Fruit fly (Drosophila melanogaster) whole organism, wandering third instar larva: ENCODE data around the gene kek5.

ENCODE experiments used
- Abd-B ChIP-seq: fragments of >200 bp; optimal IDR thresholded peaks from 2 replicates; lab custom pipeline; 2017; ENCODE audit warnings: missing biosample characterization, missing genetic modification characterization
- CG32264 ChIP-seq: fragments of 200-800 bp; sonication (Bioruptor generic); optimal IDR thresholded peaks from 2 replicates; lab custom pipeline; 2016; ENCODE audit warnings: missing biosample characterization, missing genetic modification characterization
- CG9705 ChIP-seq: fragments of 200-800 bp; sonication (Bioruptor generic); optimal IDR thresholded peaks from 2 replicates; lab custom pipeline; 2018; ENCODE audit warnings: missing biosample characterization, mild to moderate bottlenecking, missing genetic modification characterization
- CrebA ChIP-seq: fragments of 200-800 bp; sonication (Bioruptor generic); optimal IDR thresholded peaks from 2 replicates; lab custom pipeline; 2016; ENCODE audit warnings: missing biosample characterization, mild to moderate bottlenecking, missing genetic modification characterization, borderline replicate concordance
- Dfd ChIP-seq: fragments of >200 bp; optimal IDR thresholded peaks from 2 replicates; lab custom pipeline; 2017; ENCODE audit warnings: missing biosample characterization, missing genetic modification characterization
- Dif ChIP-seq: fragments of 200-275, 200-300 bp; sonication (Bioruptor generic); optimal IDR thresholded peaks from 2 replicates; lab custom pipeline; 2018; ENCODE audit warnings: missing biosample characterization, missing genetic modification characterization; ENCODE audit not compliant: partially characterized antibody
- GATAd ChIP-seq: sonication (Bioruptor generic); optimal IDR thresholded peaks from 2 replicates; lab custom pipeline; 2016; ENCODE audit warnings: missing biosample characterization, missing genetic modification characterization
- HLH106 ChIP-seq: fragments of 200-800 bp; optimal IDR thresholded peaks from 3 replicates; lab custom pipeline; 2019; ENCODE audit warnings: missing biosample characterization, mild to moderate bottlenecking, missing genetic modification characterization, moderate library complexity
- Hnf4 ChIP-seq: fragments of 200-800 bp; sonication (Bioruptor generic); optimal IDR thresholded peaks from 2 replicates; lab custom pipeline; 2016; ENCODE audit warnings: missing biosample characterization, mild to moderate bottlenecking, missing genetic modification characterization
- Hr78 ChIP-seq: fragments of >200 bp; optimal IDR thresholded peaks from 2 replicates; lab custom pipeline; 2017; ENCODE audit warnings: missing biosample characterization, missing genetic modification characterization
- Hr83 ChIP-seq: fragments of 200-300 bp; sonication (Bioruptor generic); optimal IDR thresholded peaks from 2 replicates; lab custom pipeline; 2016; ENCODE audit warnings: missing biosample characterization, mild to moderate bottlenecking, missing genetic modification characterization, moderate library complexity; ENCODE audit not compliant: poor library complexity, severe bottlenecking
- Jra ChIP-seq: sonication (Bioruptor generic); optimal IDR thresholded peaks from 2 replicates; lab custom pipeline; 2016; ENCODE audit warnings: missing biosample characterization, missing genetic modification characterization
- Mio ChIP-seq: sonication (Bioruptor generic); optimal IDR thresholded peaks from 2 replicates; lab custom pipeline; 2016; ENCODE audit warnings: missing biosample characterization, missing genetic modification characterization
- Myc ChIP-seq: fragments of >200 bp; optimal IDR thresholded peaks from 2 replicates; lab custom pipeline; 2017
- N ChIP-seq: fragments of >200 bp; optimal IDR thresholded peaks from 2 replicates; lab custom pipeline; 2018; ENCODE audit warnings: missing biosample characterization, missing external identifiers, missing genetic modification characterization
- OdsH ChIP-seq: fragments of 200-800 bp; sonication (Bioruptor generic); optimal IDR thresholded peaks from 2 replicates; lab custom pipeline; 2016; ENCODE audit warnings: missing biosample characterization, mild to moderate bottlenecking, missing genetic modification characterization
- Rel ChIP-seq, 2 experiments: fragments of 200-800 bp; sonication (Bioruptor generic) in 1 of 2; optimal IDR thresholded peaks; 2 replicates in 1 of 2; 3 replicates in 1 of 2; lab custom pipeline; 2016 to 2019; ENCODE audit warnings: mild to moderate bottlenecking in 2 of 2, missing biosample characterization in 2 of 2, missing genetic modification characterization in 2 of 2, moderate library complexity in 1 of 2
- Sp1 ChIP-seq: fragments of 200-800 bp; sonication (Bioruptor generic); optimal IDR thresholded peaks from 3 replicates; lab custom pipeline; 2019; ENCODE audit warnings: missing biosample characterization, mild to moderate bottlenecking, missing genetic modification characterization, moderate library complexity
- Vsx2 ChIP-seq: fragments of 200-300, 225-300 bp; sonication (Bioruptor generic); optimal IDR thresholded peaks from 2 replicates; lab custom pipeline; 2018; ENCODE audit warnings: missing biosample characterization, missing genetic modification characterization; ENCODE audit not compliant: partially characterized antibody
- br ChIP-seq: fragments of 200-800 bp; sonication (Bioruptor generic); optimal IDR thresholded peaks from 2 replicates; lab custom pipeline; 2016; ENCODE audit warnings: missing biosample characterization, missing genetic modification characterization
- brk ChIP-seq: fragments of 200-800 bp; sonication (Bioruptor generic); optimal IDR thresholded peaks from 2 replicates; lab custom pipeline; 2016; ENCODE audit warnings: missing biosample characterization, mild to moderate bottlenecking, missing genetic modification characterization
- dl ChIP-seq, 2 experiments: fragments of 175-275, 200-275 bp in 1 of 2; fragments of 200-275 bp in 1 of 2; sonication (Bioruptor generic); optimal IDR thresholded peaks; lab custom pipeline; 2018; ENCODE audit warnings: mild to moderate bottlenecking in 2 of 2, missing biosample characterization in 2 of 2, missing genetic modification characterization in 2 of 2, moderate library complexity in 2 of 2; ENCODE audit not compliant: partially characterized antibody in 2 of 2, insufficient read depth in 1 of 2
- dmrt93B ChIP-seq: fragments of 200-800 bp; sonication (Bioruptor generic); optimal IDR thresholded peaks from 2 replicates; lab custom pipeline; 2018; ENCODE audit warnings: missing biosample characterization, mild to moderate bottlenecking, missing genetic modification characterization
- dsf ChIP-seq: sonication (Bioruptor generic); optimal IDR thresholded peaks from 2 replicates; lab custom pipeline; 2016; ENCODE audit warnings: missing biosample characterization, missing genetic modification characterization, borderline replicate concordance
- ey ChIP-seq: fragments of 200-800 bp; sonication (Bioruptor generic); optimal IDR thresholded peaks from 2 replicates; lab custom pipeline; 2016; ENCODE audit warnings: missing biosample characterization, missing genetic modification characterization
- foxo ChIP-seq, 2 experiments: fragments of 200-800 bp; sonication (Bioruptor generic); optimal IDR thresholded peaks; 2 replicates in 1 of 2; 3 replicates in 1 of 2; lab custom pipeline; 2016 to 2017; ENCODE audit warnings: missing biosample characterization in 2 of 2, missing genetic modification characterization in 2 of 2
- fru ChIP-seq: fragments of 200-800 bp; sonication (Bioruptor generic); optimal IDR thresholded peaks from 3 replicates; lab custom pipeline; 2016; ENCODE audit warnings: missing biosample characterization, mild to moderate bottlenecking, missing genetic modification characterization
- h ChIP-seq: fragments of 200-800 bp; sonication (Bioruptor generic); optimal IDR thresholded peaks from 3 replicates; lab custom pipeline; 2016; ENCODE audit warnings: missing biosample characterization, mild to moderate bottlenecking, missing genetic modification characterization
- jim ChIP-seq: fragments of 175-275, 200-325 bp; sonication (Bioruptor generic); optimal IDR thresholded peaks from 2 replicates; lab custom pipeline; 2016; ENCODE audit warnings: missing biosample characterization, mild to moderate bottlenecking, missing genetic modification characterization
- lola ChIP-seq: fragments of >200 bp; optimal IDR thresholded peaks from 2 replicates; lab custom pipeline; 2017; ENCODE audit warnings: missing biosample characterization, missing genetic modification characterization
- pan ChIP-seq: fragments of >200 bp; optimal IDR thresholded peaks from 2 replicates; lab custom pipeline; 2017
- psq ChIP-seq: fragments of 200-800 bp; sonication (Bioruptor generic); optimal IDR thresholded peaks from 3 replicates; lab custom pipeline; 2017; ENCODE audit warnings: missing biosample characterization, mild to moderate bottlenecking, missing genetic modification characterization, moderate library complexity
- rgr ChIP-seq: fragments of 200-800 bp; sonication (Bioruptor generic); optimal IDR thresholded peaks from 3 replicates; lab custom pipeline; 2016; ENCODE audit warnings: missing biosample characterization, mild to moderate bottlenecking, missing genetic modification characterization
- sage ChIP-seq: fragments of 200-800 bp; sonication (Bioruptor generic); optimal IDR thresholded peaks from 2 replicates; lab custom pipeline; 2016; ENCODE audit warnings: missing biosample characterization, mild to moderate bottlenecking, missing genetic modification characterization
- sv ChIP-seq: fragments of 200-800 bp; sonication (Bioruptor generic); optimal IDR thresholded peaks from 3 replicates; lab custom pipeline; 2016; ENCODE audit warnings: missing biosample characterization, missing genetic modification characterization
- tai ChIP-seq: sonication (Bioruptor generic); optimal IDR thresholded peaks from 2 replicates; lab custom pipeline; 2016; ENCODE audit warnings: missing biosample characterization, missing genetic modification characterization
- usp ChIP-seq: fragments of >200 bp; optimal IDR thresholded peaks from 2 replicates; lab custom pipeline; 2017; ENCODE audit warnings: missing biosample characterization, missing genetic modification characterization
- woc ChIP-seq: sonication (Bioruptor generic); optimal IDR thresholded peaks from 2 replicates; lab custom pipeline; 2016; ENCODE audit warnings: missing biosample characterization, mild to moderate bottlenecking, missing genetic modification characterization

kek5 gene

dm6 chrX:19504170-19504765, 151.3 kb downstream of the kek5 start:
- TF ChIP-seq Mio (no peak), usp (GFP tag; lab: Kevin White, UChicago) (no peak), N (no peak), Myc (lab: Kevin White, UChicago) (no peak), HLH106 (no peak), foxo (GFP tag; optimal IDR thresholded peaks at IDR 0.05; lab: Kevin White, UChicago) (no peak), sv (GFP tag; lab: Kevin White, UChicago) (no peak)

dm6 chrX:19505334-19506185, 152.6 kb downstream of the kek5 start:
- no peak for TF ChIP-seq CG32264 (GFP tag; lab: Kevin White, UChicago)
- TF ChIP-seq sage (GFP tag; lab: Kevin White, UChicago), result no peak
- TF ChIP-seq CrebA (GFP tag; lab: Kevin White, UChicago), result no peak
- TF ChIP-seq pan (lab: Kevin White, UChicago), result no peak
- TF ChIP-seq Abd-B (GFP tag; lab: Kevin White, UChicago), result no peak
- no peak for TF ChIP-seq dl (GFP tag; optimal IDR thresholded peaks at IDR 0.05; lab: Kevin White, UChicago; ENCODE audit: insufficient read depth in 1 of 2, partially characterized antibody in 2 of 2)
- no peak for TF ChIP-seq dmrt93B (GFP tag; lab: Kevin White, UChicago)
- peak; percentile 22 for TF ChIP-seq sv (GFP tag; lab: Kevin White, UChicago)
- TF ChIP-seq h (GFP tag; lab: Kevin White, UChicago), result peak; percentile 39
- TF ChIP-seq jim (GFP tag; lab: Kevin White, UChicago), result no peak
- no peak for TF ChIP-seq Hr83 (GFP tag; lab: Kevin White, UChicago)
- TF ChIP-seq Dfd, result no peak
- no peak for TF ChIP-seq Dif (GFP tag; lab: Kevin White, UChicago)
- peak; percentile 29 for TF ChIP-seq ey
- no peak for TF ChIP-seq usp (GFP tag; lab: Kevin White, UChicago)
- TF ChIP-seq Vsx2, result no peak
- TF ChIP-seq dsf (GFP tag; lab: Kevin White, UChicago), result no peak
- TF ChIP-seq Mio, result no peak
- no peak for TF ChIP-seq Myc (lab: Kevin White, UChicago)
- TF ChIP-seq Jra (GFP tag; lab: Kevin White, UChicago), result no peak
- TF ChIP-seq woc (GFP tag; lab: Kevin White, UChicago), result no peak
- no peak for TF ChIP-seq Hnf4 (GFP tag; lab: Kevin White, UChicago)
- TF ChIP-seq Hr78, result no peak
- TF ChIP-seq rgr, result peak; percentile 37
- no peak for TF ChIP-seq N
- TF ChIP-seq CG9705 (GFP tag; lab: Kevin White, UChicago), result no peak
- no peak for TF ChIP-seq GATAd
- TF ChIP-seq HLH106, result no peak
- TF ChIP-seq tai, result no peak
- no peak for TF ChIP-seq Rel (GFP tag; optimal IDR thresholded peaks at IDR 0.05; lab: Kevin White, UChicago)
- TF ChIP-seq Rel (tag; optimal IDR thresholded peaks at IDR 0.05; lab: Kevin White, UChicago), result peak; percentile 77
- peak; percentile 93 for TF ChIP-seq psq (GFP tag; lab: Kevin White, UChicago)
- no peak for TF ChIP-seq brk (GFP tag; lab: Kevin White, UChicago)
- TF ChIP-seq foxo (GFP tag; optimal IDR thresholded peaks at IDR 0.05; lab: Kevin White, UChicago), result peak in 1 of 2 experiments; percentile 51
- TF ChIP-seq fru, result peak; percentile 46
- TF ChIP-seq br (GFP tag; lab: Kevin White, UChicago), result peak; percentile 12
- TF ChIP-seq Sp1, result no peak
- TF ChIP-seq OdsH (GFP tag; lab: Kevin White, UChicago), result peak; percentile 4
- TF ChIP-seq lola, result no peak
